Fruit fly (Drosophila melanogaster) whole organism: ENCODE results near the gene CG32264.

Experiments used
- CG8478 ChIP-seq: fragments of >200 bp; optimal IDR thresholded peaks from 2 replicates; lab custom pipeline; 2018; ENCODE audit warnings: inconsistent platforms
- psq ChIP-seq: fragments of >200 bp; optimal IDR thresholded peaks from 2 replicates; lab custom pipeline; 2017
- usp ChIP-seq: fragments of >200 bp; optimal IDR thresholded peaks from 2 replicates; lab custom pipeline; 2017; ENCODE audit warnings: missing biosample characterization, missing genetic modification characterization, mixed read lengths

- TF ChIP-seq CG8478 (lab: Kevin White, UChicago) (no peak), usp (GFP tag; lab: Kevin White, UChicago) (no peak), psq (lab: Kevin White, UChicago) (no peak)
Measured at dm6 chr3L:3856004-3856403, 49.7 kb upstream of the CG32264 start.
